Fruit fly (Drosophila melanogaster): ENCODE measurements around the gene ClC-c.

The ClC-c gene

DNA sequence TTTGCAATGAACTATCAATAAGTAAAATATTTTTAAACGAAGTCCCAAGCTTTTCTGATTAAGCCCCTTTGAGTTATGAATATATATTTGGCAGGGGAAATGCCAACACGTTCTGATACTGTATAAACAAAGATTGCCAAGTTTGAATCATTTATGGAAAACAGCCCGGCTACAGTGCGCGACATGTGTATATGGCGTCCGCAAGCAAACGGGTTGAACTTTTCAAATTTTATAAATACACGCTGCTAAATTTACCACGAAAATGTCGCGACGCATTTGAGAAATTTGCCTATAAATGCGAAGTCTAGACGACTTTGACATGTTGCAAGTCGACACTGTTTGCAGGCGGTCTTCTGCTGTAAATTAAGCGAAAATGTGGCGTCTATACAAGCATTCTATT, 42.2 kb upstream of the ClC-c start:
- TF ChIP-seq cnc (optimal IDR thresholded peaks at IDR 0.05) (no peak), ovo (GFP tag; optimal IDR thresholded peaks at IDR 0.05) (no peak), Hr96 (GFP tag; optimal IDR thresholded peaks at IDR 0.05) (no peak), Clk (GFP tag; optimal IDR thresholded peaks at IDR 0.05) (peak; percentile 27), bab1 (GFP tag; optimal IDR thresholded peaks at IDR 0.05) (peak; percentile 49), CG7045 (GFP tag; optimal IDR thresholded peaks at IDR 0.05) (peak; percentile 49), CG11617 (GFP tag; optimal IDR thresholded peaks at IDR 0.05) (peak; percentile 5), Crg-1 (GFP tag; optimal IDR thresholded peaks at IDR 0.05) (no peak), CG1620 (GFP tag; optimal IDR thresholded peaks at IDR 0.05) (no peak), tj (GFP tag; optimal IDR thresholded peaks at IDR 0.05) (peak; percentile 36), Mnt (GFP tag; optimal IDR thresholded peaks at IDR 0.05) (peak; percentile 4), CG33017 (tag; optimal IDR thresholded peaks at IDR 0.05) (peak; percentile 17), pad (GFP tag; optimal IDR thresholded peaks at IDR 0.05) (peak; percentile 68), cic (GFP tag; optimal IDR thresholded peaks at IDR 0.05) (no peak), CG5204 (GFP tag; optimal IDR thresholded peaks at IDR 0.05) (no peak), CG14711 (tag; optimal IDR thresholded peaks at IDR 0.05) (no peak), CG12768 (GFP tag; optimal IDR thresholded peaks at IDR 0.05) (peak; percentile 64), CG7101 (tag; optimal IDR thresholded peaks at IDR 0.05) (peak; percentile 37), toe (GFP tag; optimal IDR thresholded peaks at IDR 0.05) (no peak), kay (GFP tag; ENCODE audit: borderline replicate concordance) (peak; percentile 56)

DNA sequence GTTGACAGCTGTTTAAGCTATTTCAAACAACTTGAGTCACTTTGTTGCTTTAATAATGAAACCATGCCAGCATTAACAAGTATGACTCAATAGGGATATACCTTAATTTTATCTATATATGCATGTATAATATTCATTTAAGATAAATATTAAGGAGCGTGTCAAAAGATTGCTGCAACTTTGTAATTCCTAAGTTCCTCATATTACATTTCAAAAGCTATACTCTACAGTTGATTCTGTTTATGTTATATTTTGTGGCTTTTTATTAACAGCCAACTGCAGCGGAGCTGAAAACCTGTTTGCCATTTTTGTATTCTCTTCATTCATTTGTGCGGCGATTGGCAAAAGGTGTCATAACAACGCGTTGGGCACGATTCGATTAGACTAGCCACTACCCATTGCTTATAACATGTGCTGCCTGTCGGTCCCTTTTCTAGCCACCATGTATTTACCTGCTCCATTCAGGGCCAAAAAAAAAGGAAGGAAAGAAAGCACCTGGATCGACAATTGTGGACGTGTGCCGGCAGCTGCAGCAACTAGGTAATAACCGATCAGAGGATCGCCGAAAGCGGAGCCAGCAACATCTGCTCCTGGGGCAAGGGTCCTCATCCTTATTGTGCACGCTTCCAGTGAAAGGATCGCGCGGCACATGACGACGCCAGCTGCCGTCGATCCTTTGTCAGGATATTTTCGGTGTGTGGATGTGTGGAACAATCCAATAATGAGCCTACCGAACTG, 41.4 kb upstream of the ClC-c start:
- TF ChIP-seq pad (GFP tag; optimal IDR thresholded peaks at IDR 0.05) = no peak
- no peak for TF ChIP-seq Mnt (GFP tag; optimal IDR thresholded peaks at IDR 0.05)
- no peak for TF ChIP-seq kay (GFP tag; ENCODE audit: borderline replicate concordance)
- no peak for TF ChIP-seq CG7101 (tag; optimal IDR thresholded peaks at IDR 0.05)
- no peak for TF ChIP-seq Crg-1 (GFP tag; optimal IDR thresholded peaks at IDR 0.05)
- no peak for TF ChIP-seq tj (GFP tag; optimal IDR thresholded peaks at IDR 0.05)
- TF ChIP-seq Clk (GFP tag; optimal IDR thresholded peaks at IDR 0.05) = no peak
- no peak for TF ChIP-seq CG33017 (tag; optimal IDR thresholded peaks at IDR 0.05)
- no peak for TF ChIP-seq bab1 (GFP tag; optimal IDR thresholded peaks at IDR 0.05)
- TF ChIP-seq cnc (optimal IDR thresholded peaks at IDR 0.05) = no peak
- TF ChIP-seq CG14711 (tag; optimal IDR thresholded peaks at IDR 0.05) = no peak
- TF ChIP-seq toe (GFP tag; optimal IDR thresholded peaks at IDR 0.05) = no peak
- TF ChIP-seq CG11617 (GFP tag; optimal IDR thresholded peaks at IDR 0.05) = no peak

DNA sequence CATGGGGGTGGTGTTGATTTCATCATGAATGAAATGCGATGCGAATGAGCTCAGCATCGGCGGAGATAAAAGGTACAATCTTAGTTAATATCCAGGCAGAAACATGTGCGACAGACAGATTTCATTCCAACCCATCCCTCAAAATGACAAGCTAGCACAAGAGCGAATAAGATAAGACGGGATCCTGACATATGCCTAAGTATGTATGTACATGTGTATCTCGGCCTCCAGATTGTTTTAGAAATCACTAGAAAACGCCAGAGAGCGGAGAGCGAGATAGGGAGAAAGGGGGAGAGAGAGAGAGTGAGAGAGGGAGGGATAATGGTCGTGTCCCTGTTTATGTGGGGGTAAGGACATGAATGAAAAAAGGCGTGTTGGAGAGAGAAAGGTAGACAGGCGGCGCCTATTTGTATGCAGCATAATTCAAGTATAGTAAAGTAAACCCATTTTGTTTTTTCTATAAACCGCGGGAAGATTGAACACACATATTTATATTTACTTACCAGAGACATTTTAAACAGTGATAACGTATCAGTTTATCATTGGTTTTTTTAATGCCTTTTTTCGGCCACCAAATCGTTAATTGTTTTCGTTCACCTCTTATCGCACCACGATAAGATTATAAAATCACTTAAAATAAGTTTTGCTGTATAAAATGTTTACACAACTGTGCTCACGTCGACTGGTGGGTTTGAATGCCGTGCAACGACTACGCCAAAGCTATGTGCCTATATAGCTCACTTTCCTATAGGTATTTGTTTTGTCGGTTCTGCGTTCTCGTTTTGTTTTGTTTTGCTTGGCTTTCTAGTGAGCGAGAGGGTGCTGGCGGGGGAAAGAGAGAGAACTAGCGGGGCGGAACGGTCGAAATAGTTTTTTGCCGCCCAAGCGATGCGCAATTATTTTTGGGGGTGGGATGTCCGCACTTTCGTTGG, 40.0 kb upstream of the ClC-c start:
- TF ChIP-seq pad (GFP tag; optimal IDR thresholded peaks at IDR 0.05) = peak; percentile 21
- no peak for TF ChIP-seq CG5204 (GFP tag; optimal IDR thresholded peaks at IDR 0.05)
- TF ChIP-seq cnc (optimal IDR thresholded peaks at IDR 0.05) = no peak
- peak; percentile 48 for TF ChIP-seq ovo (GFP tag; optimal IDR thresholded peaks at IDR 0.05)
- peak; percentile 19 for TF ChIP-seq CG1620 (GFP tag; optimal IDR thresholded peaks at IDR 0.05)
- TF ChIP-seq Mnt (GFP tag; optimal IDR thresholded peaks at IDR 0.05) = peak; percentile 79
- peak; percentile 78 for TF ChIP-seq CG11617 (GFP tag; optimal IDR thresholded peaks at IDR 0.05)
- peak; percentile 82 for TF ChIP-seq CG33017 (tag; optimal IDR thresholded peaks at IDR 0.05)
- TF ChIP-seq kay (GFP tag; ENCODE audit: borderline replicate concordance) = peak; percentile 47
- TF ChIP-seq tj (GFP tag; optimal IDR thresholded peaks at IDR 0.05) = peak; percentile 17
- peak; percentile 38 for TF ChIP-seq CG7101 (tag; optimal IDR thresholded peaks at IDR 0.05)
- TF ChIP-seq cic (GFP tag; optimal IDR thresholded peaks at IDR 0.05) = peak; percentile 93
- peak; percentile 33 for TF ChIP-seq CG14711 (tag; optimal IDR thresholded peaks at IDR 0.05)
- peak; percentile 75 for TF ChIP-seq CG12768 (GFP tag; optimal IDR thresholded peaks at IDR 0.05)
- TF ChIP-seq Hr96 (GFP tag; optimal IDR thresholded peaks at IDR 0.05) = peak; percentile 13
- TF ChIP-seq CG7045 (GFP tag; optimal IDR thresholded peaks at IDR 0.05) = peak; percentile 23
- TF ChIP-seq bab1 (GFP tag; optimal IDR thresholded peaks at IDR 0.05) = no peak
- TF ChIP-seq Crg-1 (GFP tag; optimal IDR thresholded peaks at IDR 0.05) = peak; percentile 47
- no peak for TF ChIP-seq toe (GFP tag; optimal IDR thresholded peaks at IDR 0.05)
- TF ChIP-seq Clk (GFP tag; optimal IDR thresholded peaks at IDR 0.05) = peak; percentile 39

DNA sequence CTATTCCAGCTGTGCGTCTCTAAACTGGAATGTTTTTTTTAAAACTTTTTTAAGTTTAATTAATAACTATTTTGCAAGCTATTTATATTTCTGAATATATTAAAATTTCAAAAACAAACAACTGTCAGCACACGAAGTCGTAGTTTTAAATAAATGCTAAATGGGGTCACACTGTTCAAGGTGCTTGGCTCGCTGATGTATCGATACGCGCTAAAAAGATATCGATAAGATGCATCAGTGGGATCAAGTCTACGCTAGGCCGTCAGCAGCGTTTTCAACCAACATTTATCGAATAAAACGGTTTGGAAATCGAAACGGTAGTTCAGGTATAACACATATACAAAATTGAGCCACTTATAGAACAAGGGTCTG, 39.4 kb upstream of the ClC-c start, which contains the start of gene Diap1:
Diap1 (minus strand) TSS at position 148 of the 372 bp plus-strand sequence.
- peak; percentile 44 for TF ChIP-seq toe (GFP tag; optimal IDR thresholded peaks at IDR 0.05)
- peak; percentile 33 for TF ChIP-seq bab1 (GFP tag; optimal IDR thresholded peaks at IDR 0.05)
- TF ChIP-seq Clk (GFP tag; optimal IDR thresholded peaks at IDR 0.05) = no peak
- no peak for TF ChIP-seq CG7045 (GFP tag; optimal IDR thresholded peaks at IDR 0.05)
- TF ChIP-seq kay (GFP tag; ENCODE audit: borderline replicate concordance) = peak; percentile 89
- TF ChIP-seq Mnt (GFP tag; optimal IDR thresholded peaks at IDR 0.05) = peak; percentile 35
- TF ChIP-seq CG14711 (tag; optimal IDR thresholded peaks at IDR 0.05) = no peak

DNA sequence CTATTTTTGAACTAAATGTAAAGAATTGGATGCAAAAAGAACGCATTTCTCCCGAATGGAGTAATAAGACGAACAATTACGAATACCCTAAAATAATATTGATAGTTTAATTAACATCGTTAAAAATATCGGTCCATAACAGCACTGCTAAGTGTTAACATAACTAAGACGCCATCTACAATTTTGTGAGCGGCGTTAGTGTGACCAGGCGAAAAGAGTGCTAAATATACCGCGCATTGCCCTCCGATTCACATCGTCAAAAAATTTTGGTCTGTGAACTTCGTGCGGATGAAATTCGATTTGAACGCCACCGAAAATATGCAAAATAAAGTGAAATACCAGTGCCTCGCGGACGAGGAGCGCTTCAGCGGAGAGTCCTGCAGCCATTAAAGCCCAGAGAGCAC, 38.5 kb upstream of the ClC-c start, which contains the start of gene Mbs:
Mbs (plus strand) TSS at position 241 of the 404 bp plus-strand sequence.
- no peak for TF ChIP-seq CG7045 (GFP tag; optimal IDR thresholded peaks at IDR 0.05)
- no peak for TF ChIP-seq tj (GFP tag; optimal IDR thresholded peaks at IDR 0.05)
- TF ChIP-seq toe (GFP tag; optimal IDR thresholded peaks at IDR 0.05) = peak; percentile 29
- no peak for TF ChIP-seq Clk (GFP tag; optimal IDR thresholded peaks at IDR 0.05)
- TF ChIP-seq CG5204 (GFP tag; optimal IDR thresholded peaks at IDR 0.05) = peak; percentile 22
- no peak for TF ChIP-seq pad (GFP tag; optimal IDR thresholded peaks at IDR 0.05)
- TF ChIP-seq CG1620 (GFP tag; optimal IDR thresholded peaks at IDR 0.05) = peak; percentile 24
- peak; percentile 60 for TF ChIP-seq kay (GFP tag; ENCODE audit: borderline replicate concordance)
- TF ChIP-seq CG7101 (tag; optimal IDR thresholded peaks at IDR 0.05) = peak; percentile 38
- peak; percentile 27 for TF ChIP-seq CG14711 (tag; optimal IDR thresholded peaks at IDR 0.05)
- TF ChIP-seq bab1 (GFP tag; optimal IDR thresholded peaks at IDR 0.05) = peak; percentile 33
- no peak for TF ChIP-seq CG12768 (GFP tag; optimal IDR thresholded peaks at IDR 0.05)
- TF ChIP-seq Mnt (GFP tag; optimal IDR thresholded peaks at IDR 0.05) = peak; percentile 29
- TF ChIP-seq Hr96 (GFP tag; optimal IDR thresholded peaks at IDR 0.05) = peak; percentile 56
